Worm (Caenorhabditis elegans) whole organism, L4 larva: ENCODE results near the gene Y60C6A.3.

ENCODE experiments used
- F26F4.8 ChIP-seq: fragments of 200-800 bp; sonication (Bioruptor generic); conservative IDR thresholded peaks from 2 replicates; pipeline ENCODE4 v1.3.6; 2022; ENCODE audit warnings: missing genetic modification characterization, missing compliant biosample characterization
- T20F7.1 ChIP-seq: fragments of 200-800 bp; sonication (Bioruptor generic); optimal IDR thresholded peaks from 2 replicates; lab custom pipeline; 2018; ENCODE audit warnings: mild to moderate bottlenecking, missing genetic modification characterization, missing compliant biosample characterization
- T26A8.4 ChIP-seq: fragments of 200-800 bp; sonication (Bioruptor generic); IDR thresholded peaks from 2 replicates; pipeline ENCODE4 v1.3.6; 2022; ENCODE audit warnings: missing genetic modification characterization, missing compliant biosample characterization
- Y48G9A.11 ChIP-seq: fragments of 200-800 bp; sonication (Bioruptor generic); IDR thresholded peaks from 2 replicates; pipeline ENCODE4 v1.3.6; 2022; ENCODE audit warnings: missing genetic modification reagents, missing genetic modification characterization, missing compliant biosample characterization
- Y75B8A.6 ChIP-seq: fragments of 200-800 bp; sonication (Bioruptor generic); IDR thresholded peaks from 2 replicates; pipeline ENCODE4 v1.3.6; 2022; ENCODE audit warnings: missing genetic modification reagents, missing genetic modification characterization, missing compliant biosample characterization
- aha-1 ChIP-seq: fragments of 150-350 bp; peaks from one replicate; lab custom pipeline; 2014; ENCODE audit warnings: missing biosample characterization, missing genetic modification characterization
- ama-1 ChIP-seq: fragments of 150-350 bp; optimal IDR thresholded peaks from 2 replicates; lab custom pipeline; 2014; ENCODE audit warnings: inconsistent platforms, mixed read lengths
- arid-1 ChIP-seq: fragments of 200-800 bp; sonication (Bioruptor generic); conservative IDR thresholded peaks from 2 replicates; pipeline ENCODE4 v1.3.6; 2022; ENCODE audit warnings: missing genetic modification reagents, missing genetic modification characterization, missing compliant biosample characterization
- ceh-62 ChIP-seq: sonication (generic microtip); optimal IDR thresholded peaks from 2 replicates; lab custom pipeline; 2017; ENCODE audit warnings: missing biosample characterization, missing genetic modification characterization
- ceh-82 ChIP-seq: sonication (generic microtip); optimal IDR thresholded peaks from 2 replicates; lab custom pipeline; 2017; ENCODE audit warnings: missing biosample characterization, missing genetic modification characterization
- ces-1 ChIP-seq: fragments of 150-350 bp; sonication (generic microtip); optimal IDR thresholded peaks from 4 replicates; lab custom pipeline; 2014; ENCODE audit warnings: missing biosample characterization, missing genetic modification reagents, missing genetic modification characterization
- cey-2 ChIP-seq: sonication (generic microtip); optimal IDR thresholded peaks from 3 replicates; lab custom pipeline; 2017; ENCODE audit warnings: missing genetic modification characterization, mild to moderate bottlenecking, missing compliant biosample characterization, antibody characterized with exemption, borderline replicate concordance; ENCODE audit not compliant: insufficient read depth
- daf-16 ChIP-seq, 3 experiments: sonication (generic microtip); optimal IDR thresholded peaks; 2 replicates each; lab custom pipeline; 2016 to 2017; ENCODE audit warnings: missing genetic modification characterization in 3 of 3, missing genetic modification reagents in 3 of 3, mild to moderate bottlenecking in 2 of 3, missing compliant biosample characterization in 2 of 3, missing biosample characterization in 1 of 3, moderate library complexity in 1 of 3
- dmd-6 ChIP-seq: fragments of 200-800 bp; sonication (Bioruptor generic); IDR thresholded peaks from 2 replicates; pipeline ENCODE4 v1.3.6; 2022; ENCODE audit warnings: missing genetic modification reagents, missing genetic modification characterization, missing compliant biosample characterization
- dmd-9 ChIP-seq: fragments of 200-800 bp; sonication (Bioruptor generic); IDR thresholded peaks from 2 replicates; pipeline ENCODE4 v1.3.6; 2022; ENCODE audit warnings: missing genetic modification reagents, missing genetic modification characterization, missing compliant biosample characterization
- duxl-1 ChIP-seq: sonication (generic microtip); optimal IDR thresholded peaks from 2 replicates; lab custom pipeline; 2016; ENCODE audit warnings: mild to moderate bottlenecking, missing genetic modification characterization, moderate library complexity, missing compliant biosample characterization; ENCODE audit not compliant: poor library complexity
- dve-1 ChIP-seq: sonication (generic microtip); optimal IDR thresholded peaks from 2 replicates; lab custom pipeline; 2017; ENCODE audit warnings: antibody characterized with exemption, mild to moderate bottlenecking, missing genetic modification characterization, missing compliant biosample characterization; ENCODE audit not compliant: insufficient read depth
- fos-1 ChIP-seq: fragments of 150-350 bp; optimal IDR thresholded peaks from 2 replicates; lab custom pipeline; 2014; ENCODE audit warnings: missing biosample characterization, missing genetic modification characterization
- gei-8 ChIP-seq: fragments of 200-800 bp; sonication (Bioruptor generic); optimal IDR thresholded peaks from 2 replicates; lab custom pipeline; 2018; ENCODE audit warnings: mild to moderate bottlenecking, missing genetic modification characterization, missing compliant biosample characterization
- hlh-11 ChIP-seq: fragments of 200-800 bp; sonication (Bioruptor generic); optimal IDR thresholded peaks from 2 replicates; lab custom pipeline; 2018; ENCODE audit warnings: mild to moderate bottlenecking, missing genetic modification characterization, missing compliant biosample characterization
- hlh-30 ChIP-seq: sonication (generic microtip); optimal IDR thresholded peaks from 2 replicates; lab custom pipeline; 2017; ENCODE audit warnings: antibody characterized with exemption, mild to moderate bottlenecking, missing genetic modification characterization, missing compliant biosample characterization; ENCODE audit not compliant: insufficient read depth
- lin-1 ChIP-seq: fragments of 200-800 bp; sonication (Bioruptor generic); IDR thresholded peaks from 2 replicates; pipeline ENCODE4 v1.3.6; 2022; ENCODE audit warnings: missing genetic modification reagents, missing genetic modification characterization, missing compliant biosample characterization
- lin-15B ChIP-seq: fragments of 150-350 bp; sonication (generic microtip); optimal IDR thresholded peaks from 3 replicates; lab custom pipeline; 2014; ENCODE audit warnings: missing biosample characterization, missing genetic modification characterization
- lin-29 ChIP-seq: fragments of 200-800 bp; sonication (Bioruptor generic); IDR thresholded peaks from 2 replicates; pipeline ENCODE4 v1.3.6; 2022; ENCODE audit warnings: missing genetic modification reagents, missing genetic modification characterization, missing compliant biosample characterization
- lir-3 ChIP-seq: sonication (generic microtip); optimal IDR thresholded peaks from 2 replicates; lab custom pipeline; 2016; ENCODE audit warnings: mild to moderate bottlenecking, missing genetic modification characterization, missing compliant biosample characterization
- madf-5 ChIP-seq, 2 experiments: fragments of 200-800 bp; sonication (Bioruptor generic); IDR thresholded peaks; 2 replicates each; pipeline ENCODE4 v1.3.6; 2022; ENCODE audit warnings: missing compliant biosample characterization in 2 of 2, missing genetic modification characterization in 2 of 2
- madf-9 ChIP-seq: fragments of 200-800 bp; sonication (Bioruptor generic); conservative IDR thresholded peaks from 2 replicates; pipeline ENCODE4 v1.3.6; 2022; ENCODE audit warnings: missing genetic modification reagents, missing genetic modification characterization, missing compliant biosample characterization
- nhr-10 ChIP-seq: fragments of 150-350 bp; optimal IDR thresholded peaks from 2 replicates; lab custom pipeline; 2014; ENCODE audit warnings: missing biosample characterization, missing genetic modification characterization
- nhr-111 ChIP-seq: fragments of 200-800 bp; sonication (Bioruptor generic); optimal IDR thresholded peaks from 2 replicates; lab custom pipeline; 2018; ENCODE audit warnings: mild to moderate bottlenecking, missing genetic modification characterization, missing compliant biosample characterization
- nhr-237 ChIP-seq: sonication (generic microtip); optimal IDR thresholded peaks from 2 replicates; lab custom pipeline; 2017; ENCODE audit warnings: missing biosample characterization, missing genetic modification characterization
- nhr-28 ChIP-seq: fragments of 150-350 bp; optimal IDR thresholded peaks from 2 replicates; lab custom pipeline; 2014; ENCODE audit warnings: missing biosample characterization, missing genetic modification characterization
- nhr-6 ChIP-seq: fragments of 150-350 bp; optimal IDR thresholded peaks from 2 replicates; lab custom pipeline; 2014; ENCODE audit warnings: missing biosample characterization, missing genetic modification characterization
- pha-4 ChIP-seq, 2 experiments: fragments of 150-350 bp in 1 of 2; fragments of 200-800 bp in 1 of 2; sonication (Bioruptor generic) in 1 of 2; IDR thresholded peaks in 1 of 2; optimal IDR thresholded peaks in 1 of 2; 2 replicates each; pipeline versions ENCODE4 v1.3.6 to Lab custom; 2014 to 2022; ENCODE audit warnings: missing genetic modification characterization in 2 of 2, missing genetic modification reagents in 2 of 2, missing biosample characterization in 1 of 2, missing compliant biosample characterization in 1 of 2
- pqm-1 ChIP-seq: sonication (generic microtip); optimal IDR thresholded peaks from 2 replicates; lab custom pipeline; 2017; ENCODE audit warnings: missing biosample characterization, missing genetic modification characterization
- rbr-2 ChIP-seq: sonication (generic microtip); optimal IDR thresholded peaks from 2 replicates; lab custom pipeline; 2016; ENCODE audit warnings: missing genotype, missing genetic modification characterization, missing compliant biosample characterization
- sdz-12 ChIP-seq: fragments of 200-800 bp; sonication (Bioruptor generic); optimal IDR thresholded peaks from 2 replicates; lab custom pipeline; 2018; ENCODE audit warnings: mild to moderate bottlenecking, missing genetic modification characterization, missing compliant biosample characterization
- spr-1 ChIP-seq: sonication (generic microtip); optimal IDR thresholded peaks from 2 replicates; lab custom pipeline; 2016; ENCODE audit warnings: mild to moderate bottlenecking, missing genetic modification characterization, missing compliant biosample characterization
- tag-97 ChIP-seq: fragments of 200-800 bp; sonication (Bioruptor generic); IDR thresholded peaks from 2 replicates; pipeline ENCODE4 v1.3.6; 2022; ENCODE audit warnings: missing genetic modification characterization, missing compliant biosample characterization
- tra-1 ChIP-seq: fragments of 200-800 bp; sonication (Bioruptor generic); IDR thresholded peaks from 2 replicates; pipeline ENCODE4 v1.3.6; 2022; ENCODE audit warnings: missing genetic modification reagents, missing genetic modification characterization, missing compliant biosample characterization
- unc-62 ChIP-seq, 3 experiments: fragments of 150-350 bp in 1 of 3; sonication (generic microtip); optimal IDR thresholded peaks in 2 of 3; peaks in 1 of 3; 1 replicate in 1 of 3; 2 replicates in 2 of 3; lab custom pipeline; 2014 to 2017; ENCODE audit warnings: missing biosample characterization in 3 of 3, missing genetic modification characterization in 3 of 3, missing genetic modification reagents in 3 of 3, missing genotype in 1 of 3
- zfp-3 ChIP-seq: fragments of 200-800 bp; sonication (Bioruptor generic); conservative IDR thresholded peaks from 2 replicates; pipeline ENCODE4 v1.3.6; 2022; ENCODE audit warnings: missing genetic modification reagents, missing genetic modification characterization, missing compliant biosample characterization

Y60C6A.3 gene

DNA sequence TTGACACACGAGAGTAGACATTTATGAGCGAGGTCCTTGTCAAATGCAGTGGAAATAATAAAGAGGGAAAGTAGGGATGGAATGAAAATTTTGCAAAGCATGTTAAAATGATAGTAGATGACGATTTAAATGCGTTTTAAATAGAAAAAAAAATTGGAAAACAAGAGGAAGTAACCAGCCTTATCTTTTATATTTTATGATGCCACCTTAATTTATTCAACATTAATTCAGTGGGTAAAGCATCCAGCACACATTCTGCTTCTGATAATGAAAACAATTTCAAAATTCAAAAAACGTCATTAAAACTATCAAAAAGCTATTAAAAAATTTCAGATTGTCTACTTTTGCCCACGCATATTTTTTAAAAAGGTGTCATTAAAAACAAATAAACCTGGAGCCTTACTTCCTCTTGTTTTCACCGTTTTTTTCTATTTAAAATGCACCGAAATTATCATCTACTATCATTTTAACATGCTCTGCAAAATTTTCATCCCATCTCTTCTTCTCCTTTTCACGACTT lies at the start of gene Y60C6A.3, which contains the start of gene Y60C6A.2:
Gene Y60C6A.3, plus strand, starts transcription at position 470 of the 520 bp plus-strand sequence.
Gene Y60C6A.2, minus strand, starts transcription at position 101 of the 520 bp plus-strand sequence.
- TF ChIP-seq nhr-6 (tag; lab: Kevin White, UChicago) (no peak), unc-62 (GFP tag; optimal IDR thresholded peaks at IDR 0.05 in 1 of 2; lab: Kevin White, UChicago) (no peak), unc-62 (tag; optimal IDR thresholded peaks at IDR 0.05; lab: Kevin White, UChicago) (no peak), aha-1 (peak; percentile 44)
- TF ChIP-seq, all 104 proteins: peak for 1

DNA sequence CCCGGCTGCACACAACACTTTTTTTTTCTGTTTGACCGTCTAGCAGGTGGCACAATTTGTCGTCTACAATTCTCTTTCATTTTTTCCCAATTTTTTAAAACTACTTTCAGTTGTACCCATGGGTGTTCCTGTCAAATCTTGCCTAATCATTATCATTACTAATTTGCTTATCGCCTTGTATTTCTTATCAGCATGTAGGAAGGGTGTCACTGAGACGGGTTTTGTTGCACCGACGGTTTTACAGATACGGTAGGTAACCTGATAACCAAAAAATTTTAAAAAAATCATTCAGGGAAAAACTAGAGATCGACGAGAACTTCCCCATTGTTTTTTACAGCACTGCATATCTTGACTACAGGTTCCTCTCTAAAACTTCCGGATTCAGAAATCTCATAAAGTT lies 47.9 kb upstream of the Y60C6A.3 start, which contains the start of gene F39G3.2:
Gene F39G3.2, plus strand, starts transcription at position 105 of the 400 bp plus-strand sequence.
- TF ChIP-seq nhr-237 (tag; lab: Kevin White, UChicago) (no peak), gei-8 (GFP tag; lab: Kevin White, UChicago) (no peak), nhr-111 (GFP tag; lab: Kevin White, UChicago) (no peak), daf-16 (GFP tag; optimal IDR thresholded peaks at IDR 0.05; lab: Kevin White, UChicago) (no peak), daf-16 (tag; optimal IDR thresholded peaks at IDR 0.05; lab: Kevin White, UChicago) (peak; percentile 37), F26F4.8 (GFP tag; lab: Robert Waterston, UW) (no peak), zfp-3 (GFP tag; lab: Robert Waterston, UW) (no peak), ceh-62 (no peak), hlh-11 (tag; lab: Kevin White, UChicago) (peak; percentile 56), dmd-6 (peak; percentile 59), arid-1 (GFP tag; lab: Robert Waterston, UW) (no peak), unc-62 (GFP tag; optimal IDR thresholded peaks at IDR 0.05 in 1 of 2; lab: Kevin White, UChicago) (peak in 1 of 2 experiments; percentile 40), unc-62 (tag; optimal IDR thresholded peaks at IDR 0.05; lab: Kevin White, UChicago) (no peak), cey-2 (tag; lab: Kevin White, UChicago) (no peak), Y75B8A.6 (GFP tag; lab: Robert Waterston, UW) (no peak), lin-1 (GFP tag; lab: Robert Waterston, UW) (0 out of 2 replicates have a peak, but pooled peaks have one; percentile 12), dve-1 (tag; lab: Kevin White, UChicago) (peak; percentile 54), duxl-1 (tag; lab: Kevin White, UChicago) (no peak), madf-5 (GFP tag; IDR thresholded peaks at IDR 0.05; lab: Robert Waterston, UW) (no peak), pqm-1 (tag; lab: Kevin White, UChicago) (peak; percentile 89), nhr-28 (tag; lab: Kevin White, UChicago) (peak; percentile 72)

DNA sequence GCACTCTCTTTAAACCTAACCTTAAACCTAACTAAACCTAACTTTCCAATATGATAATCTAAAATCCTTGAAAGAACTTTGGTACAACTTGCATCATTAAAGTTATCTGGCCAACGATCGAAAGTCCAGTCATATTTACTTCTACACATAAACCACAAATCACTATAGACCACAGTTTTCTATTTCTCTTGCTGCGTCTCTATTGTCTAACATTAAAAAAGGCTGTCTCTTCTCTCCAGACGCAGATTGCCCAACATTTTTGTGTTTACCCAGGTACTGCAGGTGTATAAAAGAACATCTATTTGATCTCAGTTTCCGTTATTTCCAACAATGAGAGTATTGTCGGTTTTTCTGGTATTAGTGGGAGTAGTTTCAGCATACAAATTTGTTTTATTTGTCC lies 43.4 kb upstream of the Y60C6A.3 start, which contains the start of gene ugt-61:
Gene ugt-61, plus strand, starts transcription at position 233 of the 400 bp plus-strand sequence.
- TF ChIP-seq T26A8.4 (GFP tag; lab: Robert Waterston, UW), result no peak
- no peak for TF ChIP-seq fos-1 (tag; lab: Kevin White, UChicago)
- TF ChIP-seq rbr-2 (tag; lab: Kevin White, UChicago), result no peak
- TF ChIP-seq madf-9, result no peak
- TF ChIP-seq lir-3 (tag; lab: Kevin White, UChicago), result no peak
- no peak for TF ChIP-seq ceh-82 (tag; lab: Kevin White, UChicago)
- TF ChIP-seq tra-1 (GFP tag; lab: Robert Waterston, UW), result no peak
- TF ChIP-seq T20F7.1 (GFP tag; lab: Kevin White, UChicago), result no peak
- TF ChIP-seq spr-1 (tag; lab: Kevin White, UChicago), result no peak
- no peak for TF ChIP-seq lin-29 (GFP tag; lab: Robert Waterston, UW)
- TF ChIP-seq Y48G9A.11 (GFP tag; lab: Robert Waterston, UW), result no peak
- TF ChIP-seq lin-15B (tag; lab: Kevin White, UChicago), result no peak
- TF ChIP-seq ces-1, result no peak
- TF ChIP-seq dve-1 (tag; lab: Kevin White, UChicago), result peak; percentile 29
- TF ChIP-seq dmd-9, result no peak
- peak; percentile 49 for TF ChIP-seq pqm-1 (tag; lab: Kevin White, UChicago)
- TF ChIP-seq daf-16 (GFP tag; optimal IDR thresholded peaks at IDR 0.05; lab: Kevin White, UChicago), result no peak
- peak; percentile 48 for TF ChIP-seq daf-16 (tag; optimal IDR thresholded peaks at IDR 0.05; lab: Kevin White, UChicago)
- no peak for TF ChIP-seq nhr-6 (tag; lab: Kevin White, UChicago)
- TF ChIP-seq sdz-12 (GFP tag; lab: Kevin White, UChicago), result no peak
- TF ChIP-seq ama-1 (lab: Kevin White, UChicago), result no peak
- no peak for TF ChIP-seq hlh-30 (tag; lab: Kevin White, UChicago)
- TF ChIP-seq pha-4 (GFP tag; IDR thresholded peaks at IDR 0.05; lab: Robert Waterston, UW), result no peak
- TF ChIP-seq pha-4 (tag; optimal IDR thresholded peaks at IDR 0.05; lab: Kevin White, UChicago), result peak; percentile 44
- TF ChIP-seq nhr-28 (tag; lab: Kevin White, UChicago), result peak; percentile 78
- peak; percentile 17 for TF ChIP-seq hlh-11 (tag; lab: Kevin White, UChicago)
- no peak for TF ChIP-seq nhr-10 (tag; lab: Kevin White, UChicago)
- no peak for TF ChIP-seq tag-97 (GFP tag; lab: Robert Waterston, UW)
- TF ChIP-seq, all 104 proteins: peak for 6
